Worm (Caenorhabditis elegans) whole organism, L4 larva: ENCODE results near the gene Y37D8A.16.
A peak's percentile ranks its signal among the peaks of the same experiment; 100 is the strongest.

Source experiments
- D1046.2 ChIP-seq: fragments of 200-800 bp; sonication (Bioruptor generic); IDR thresholded peaks from 2 replicates; pipeline ENCODE4 v1.3.6; 2022; ENCODE audit warnings: missing genetic modification characterization, missing compliant biosample characterization
- F37D6.2 ChIP-seq: sonication (generic microtip); optimal IDR thresholded peaks from 2 replicates; lab custom pipeline; 2016; ENCODE audit warnings: mild to moderate bottlenecking, missing genetic modification characterization, missing compliant biosample characterization
- F49E8.2 ChIP-seq: sonication (generic microtip); optimal IDR thresholded peaks from 2 replicates; lab custom pipeline; 2016; ENCODE audit warnings: missing compliant biosample characterization, mild to moderate bottlenecking, missing genetic modification characterization, borderline replicate concordance
- Y105C5A.15 ChIP-seq: fragments of 200-800 bp; sonication (Bioruptor generic); IDR thresholded peaks from 2 replicates; pipeline ENCODE4 v1.3.6; 2022; ENCODE audit warnings: missing genetic modification characterization, missing compliant biosample characterization
- Y48G9A.11 ChIP-seq: fragments of 200-800 bp; sonication (Bioruptor generic); IDR thresholded peaks from 2 replicates; pipeline ENCODE4 v1.3.6; 2022; ENCODE audit warnings: missing genetic modification reagents, missing genetic modification characterization, missing compliant biosample characterization
- Y5F2A.4 ChIP-seq: fragments of 200-800 bp; sonication (Bioruptor generic); optimal IDR thresholded peaks from 2 replicates; lab custom pipeline; 2018; ENCODE audit warnings: mild to moderate bottlenecking, missing genetic modification characterization, missing compliant biosample characterization
- Y75B8A.6 ChIP-seq: fragments of 200-800 bp; sonication (Bioruptor generic); IDR thresholded peaks from 2 replicates; pipeline ENCODE4 v1.3.6; 2022; ENCODE audit warnings: missing genetic modification reagents, missing genetic modification characterization, missing compliant biosample characterization
- ZK337.2 ChIP-seq: fragments of 200-800 bp; sonication (Bioruptor generic); IDR thresholded peaks from 2 replicates; pipeline ENCODE4 v1.3.6; 2022; ENCODE audit warnings: missing genetic modification reagents, missing genetic modification characterization, missing compliant biosample characterization
- aha-1 ChIP-seq: fragments of 150-350 bp; peaks from one replicate; lab custom pipeline; 2014; ENCODE audit warnings: missing biosample characterization, missing genetic modification characterization
- ama-1 ChIP-seq: fragments of 150-350 bp; optimal IDR thresholded peaks from 2 replicates; lab custom pipeline; 2014; ENCODE audit warnings: inconsistent platforms, mixed read lengths
- arid-1 ChIP-seq: fragments of 200-800 bp; sonication (Bioruptor generic); conservative IDR thresholded peaks from 2 replicates; pipeline ENCODE4 v1.3.6; 2022; ENCODE audit warnings: missing genetic modification reagents, missing genetic modification characterization, missing compliant biosample characterization
- attf-4 ChIP-seq: sonication (generic microtip); optimal IDR thresholded peaks from 3 replicates; lab custom pipeline; 2017; ENCODE audit warnings: missing biosample characterization, missing genetic modification characterization
- ceh-20 ChIP-seq: fragments of 200-800 bp; sonication (Bioruptor generic); IDR thresholded peaks from 2 replicates; pipeline ENCODE4 v1.3.6; 2022; ENCODE audit warnings: missing genetic modification reagents, missing genetic modification characterization, missing compliant biosample characterization
- ceh-32 ChIP-seq: sonication (generic microtip); optimal IDR thresholded peaks from 2 replicates; lab custom pipeline; 2016; ENCODE audit warnings: mild to moderate bottlenecking, missing genetic modification characterization, missing compliant biosample characterization; ENCODE audit not compliant: poor library complexity
- ceh-44 ChIP-seq: fragments of 200-800 bp; sonication (Bioruptor generic); IDR thresholded peaks from 2 replicates; pipeline ENCODE4 v1.3.6; 2022; ENCODE audit warnings: missing genetic modification reagents, missing genetic modification characterization, missing compliant biosample characterization
- ceh-62 ChIP-seq: sonication (generic microtip); optimal IDR thresholded peaks from 2 replicates; lab custom pipeline; 2017; ENCODE audit warnings: missing biosample characterization, missing genetic modification characterization
- ces-1 ChIP-seq: fragments of 150-350 bp; sonication (generic microtip); optimal IDR thresholded peaks from 4 replicates; lab custom pipeline; 2014; ENCODE audit warnings: missing biosample characterization, missing genetic modification reagents, missing genetic modification characterization
- cey-2 ChIP-seq: sonication (generic microtip); optimal IDR thresholded peaks from 3 replicates; lab custom pipeline; 2017; ENCODE audit warnings: missing genetic modification characterization, mild to moderate bottlenecking, missing compliant biosample characterization, antibody characterized with exemption, borderline replicate concordance; ENCODE audit not compliant: insufficient read depth
- ctbp-1 ChIP-seq: fragments of 200-800 bp; sonication (Bioruptor generic); IDR thresholded peaks from 2 replicates; pipeline ENCODE4 v1.3.6; 2022; ENCODE audit warnings: missing genetic modification reagents, missing genetic modification characterization, missing compliant biosample characterization
- daf-19 ChIP-seq: fragments of 200-800 bp; sonication (Bioruptor generic); conservative IDR thresholded peaks from 2 replicates; pipeline ENCODE4 v1.3.6; 2022; ENCODE audit warnings: missing genetic modification characterization, missing compliant biosample characterization
- dmd-6 ChIP-seq: fragments of 200-800 bp; sonication (Bioruptor generic); IDR thresholded peaks from 2 replicates; pipeline ENCODE4 v1.3.6; 2022; ENCODE audit warnings: missing genetic modification reagents, missing genetic modification characterization, missing compliant biosample characterization
- dpl-1 ChIP-seq: fragments of 150-350 bp; optimal IDR thresholded peaks from 2 replicates; lab custom pipeline; 2014; ENCODE audit warnings: missing biosample characterization, missing genetic modification reagents, missing genetic modification characterization
- dve-1 ChIP-seq: sonication (generic microtip); optimal IDR thresholded peaks from 2 replicates; lab custom pipeline; 2017; ENCODE audit warnings: antibody characterized with exemption, mild to moderate bottlenecking, missing genetic modification characterization, missing compliant biosample characterization; ENCODE audit not compliant: insufficient read depth
- fkh-10 ChIP-seq: fragments of 150-350 bp; optimal IDR thresholded peaks from 2 replicates; lab custom pipeline; 2014; ENCODE audit warnings: missing biosample characterization, missing genetic modification reagents, missing genetic modification characterization
- gei-8 ChIP-seq: fragments of 200-800 bp; sonication (Bioruptor generic); optimal IDR thresholded peaks from 2 replicates; lab custom pipeline; 2018; ENCODE audit warnings: mild to moderate bottlenecking, missing genetic modification characterization, missing compliant biosample characterization
- hlh-30 ChIP-seq: sonication (generic microtip); optimal IDR thresholded peaks from 2 replicates; lab custom pipeline; 2017; ENCODE audit warnings: antibody characterized with exemption, mild to moderate bottlenecking, missing genetic modification characterization, missing compliant biosample characterization; ENCODE audit not compliant: insufficient read depth
- jun-1 ChIP-seq: fragments of 150-350 bp; optimal IDR thresholded peaks from 2 replicates; lab custom pipeline; 2014; ENCODE audit warnings: missing biosample characterization, missing genetic modification reagents, missing genetic modification characterization
- lin-29 ChIP-seq: fragments of 200-800 bp; sonication (Bioruptor generic); IDR thresholded peaks from 2 replicates; pipeline ENCODE4 v1.3.6; 2022; ENCODE audit warnings: missing genetic modification reagents, missing genetic modification characterization, missing compliant biosample characterization
- lin-39 ChIP-seq: fragments of 150-350 bp; optimal IDR thresholded peaks from 2 replicates; lab custom pipeline; 2014; ENCODE audit warnings: missing biosample characterization, missing genetic modification reagents, missing genetic modification characterization
- lir-3 ChIP-seq: sonication (generic microtip); optimal IDR thresholded peaks from 2 replicates; lab custom pipeline; 2016; ENCODE audit warnings: mild to moderate bottlenecking, missing genetic modification characterization, missing compliant biosample characterization
- nhr-10 ChIP-seq: fragments of 150-350 bp; optimal IDR thresholded peaks from 2 replicates; lab custom pipeline; 2014; ENCODE audit warnings: missing biosample characterization, missing genetic modification characterization
- nhr-102 ChIP-seq: sonication (generic microtip); optimal IDR thresholded peaks from 2 replicates; lab custom pipeline; 2016; ENCODE audit warnings: mild to moderate bottlenecking, missing genetic modification characterization, moderate library complexity, missing compliant biosample characterization
- nhr-237 ChIP-seq: sonication (generic microtip); optimal IDR thresholded peaks from 2 replicates; lab custom pipeline; 2017; ENCODE audit warnings: missing biosample characterization, missing genetic modification characterization
- nhr-41 ChIP-seq: fragments of 200-800 bp; sonication (Bioruptor generic); IDR thresholded peaks from 2 replicates; pipeline ENCODE4 v1.3.6; 2022; ENCODE audit warnings: missing genetic modification reagents, missing genetic modification characterization, missing compliant biosample characterization
- nhr-42 ChIP-seq: fragments of 200-800 bp; sonication (Bioruptor generic); IDR thresholded peaks from 2 replicates; pipeline ENCODE4 v1.3.6; 2022; ENCODE audit warnings: missing genetic modification characterization, missing compliant biosample characterization
- nhr-48 ChIP-seq: sonication (generic microtip); optimal IDR thresholded peaks from 2 replicates; lab custom pipeline; 2016; ENCODE audit warnings: mild to moderate bottlenecking, missing genetic modification characterization, missing compliant biosample characterization
- nhr-76 ChIP-seq: fragments of 150-350 bp; optimal IDR thresholded peaks from 2 replicates; lab custom pipeline; 2014; ENCODE audit warnings: missing biosample characterization, missing genetic modification characterization
- pha-4 ChIP-seq, 2 experiments: fragments of 150-350 bp in 1 of 2; fragments of 200-800 bp in 1 of 2; sonication (Bioruptor generic) in 1 of 2; IDR thresholded peaks in 1 of 2; optimal IDR thresholded peaks in 1 of 2; 2 replicates each; pipeline versions ENCODE4 v1.3.6 to Lab custom; 2014 to 2022; ENCODE audit warnings: missing genetic modification characterization in 2 of 2, missing genetic modification reagents in 2 of 2, missing biosample characterization in 1 of 2, missing compliant biosample characterization in 1 of 2
- php-3 ChIP-seq: fragments of 200-800 bp; sonication (Bioruptor generic); IDR thresholded peaks from 2 replicates; pipeline ENCODE4 v1.3.6; 2022; ENCODE audit warnings: missing genetic modification reagents, missing genetic modification characterization, missing compliant biosample characterization
- pqm-1 ChIP-seq: sonication (generic microtip); optimal IDR thresholded peaks from 2 replicates; lab custom pipeline; 2017; ENCODE audit warnings: missing biosample characterization, missing genetic modification characterization
- rbr-2 ChIP-seq: sonication (generic microtip); optimal IDR thresholded peaks from 2 replicates; lab custom pipeline; 2016; ENCODE audit warnings: missing genotype, missing genetic modification characterization, missing compliant biosample characterization
- set-16 ChIP-seq: fragments of 200-800 bp; sonication (Bioruptor generic); IDR thresholded peaks from 2 replicates; pipeline ENCODE4 v1.3.6; 2022; ENCODE audit warnings: missing genetic modification reagents, missing genetic modification characterization, missing compliant biosample characterization
- snpc-4 ChIP-seq: fragments of 150-350 bp; optimal IDR thresholded peaks from 2 replicates; lab custom pipeline; 2014; ENCODE audit warnings: missing biosample characterization, missing genetic modification characterization
- tra-1 ChIP-seq: fragments of 200-800 bp; sonication (Bioruptor generic); IDR thresholded peaks from 2 replicates; pipeline ENCODE4 v1.3.6; 2022; ENCODE audit warnings: missing genetic modification reagents, missing genetic modification characterization, missing compliant biosample characterization
- unc-62 ChIP-seq, 3 experiments: fragments of 150-350 bp in 1 of 3; sonication (generic microtip); optimal IDR thresholded peaks in 2 of 3; peaks in 1 of 3; 1 replicate in 1 of 3; 2 replicates in 2 of 3; lab custom pipeline; 2014 to 2017; ENCODE audit warnings: missing biosample characterization in 3 of 3, missing genetic modification characterization in 3 of 3, missing genetic modification reagents in 3 of 3, missing genotype in 1 of 3
- vab-7 ChIP-seq: fragments of 200-800 bp; sonication (Bioruptor generic); IDR thresholded peaks from 2 replicates; pipeline ENCODE4 v1.3.6; 2022; ENCODE audit warnings: missing genetic modification reagents, missing genetic modification characterization, missing compliant biosample characterization
- zip-11 ChIP-seq: fragments of 200-800 bp; sonication (Bioruptor generic); IDR thresholded peaks from 2 replicates; pipeline ENCODE4 v1.3.6; 2022; ENCODE audit warnings: missing genetic modification characterization, missing compliant biosample characterization
- ztf-7 ChIP-seq: fragments of 150-350 bp; optimal IDR thresholded peaks from 2 replicates; lab custom pipeline; 2014; ENCODE audit warnings: missing biosample characterization, missing genetic modification characterization

Y37D8A.16 gene

ce11 chrIII:12942307-12942706, 23.8 kb upstream of the Y37D8A.16 start, which contains the start of gene unc-25 (continued):
- TF ChIP-seq jun-1 (tag; lab: Kevin White, UChicago) (no peak), set-16 (GFP tag; lab: Robert Waterston, UW) (peak; percentile 39; the same call in 1 of the 2 replicates), daf-19 (GFP tag; lab: Robert Waterston, UW) (no peak), Y48G9A.11 (GFP tag; lab: Robert Waterston, UW) (no peak), nhr-10 (tag; lab: Kevin White, UChicago) (no peak), ceh-62 (tag; lab: Kevin White, UChicago) (no peak), F49E8.2 (tag; lab: Kevin White, UChicago) (no peak), F37D6.2 (tag; lab: Kevin White, UChicago) (no peak), attf-4 (tag; lab: Kevin White, UChicago) (no peak), ZK337.2 (GFP tag; lab: Robert Waterston, UW) (no peak), rbr-2 (peak; percentile 32), Y5F2A.4 (GFP tag; lab: Kevin White, UChicago) (no peak), pha-4 (GFP tag; IDR thresholded peaks at IDR 0.05; lab: Robert Waterston, UW) (peak; percentile 49; the same call in 1 of the 2 replicates), pha-4 (tag; optimal IDR thresholded peaks at IDR 0.05; lab: Kevin White, UChicago) (no peak), ctbp-1 (no peak), ceh-44 (no peak), fkh-10 (GFP tag; lab: Kevin White, UChicago) (peak; percentile 42), nhr-41 (GFP tag; lab: Robert Waterston, UW) (no peak), lin-39 (no peak), nhr-102 (tag; lab: Kevin White, UChicago) (no peak), ces-1 (GFP tag; lab: Kevin White, UChicago) (no peak), lir-3 (tag; lab: Kevin White, UChicago) (no peak), ztf-7 (no peak), tra-1 (GFP tag; lab: Robert Waterston, UW) (no peak), pqm-1 (tag; lab: Kevin White, UChicago) (no peak), ceh-20 (GFP tag; lab: Robert Waterston, UW) (peak; percentile 39; the same call in 1 of the 2 replicates), snpc-4 (tag; lab: Kevin White, UChicago) (no peak), zip-11 (GFP tag; lab: Robert Waterston, UW) (no peak), arid-1 (GFP tag; lab: Robert Waterston, UW) (no peak), nhr-42 (GFP tag; lab: Robert Waterston, UW) (no peak), gei-8 (peak; percentile 6), ceh-32 (tag; lab: Kevin White, UChicago) (no peak), unc-62 (GFP tag; optimal IDR thresholded peaks at IDR 0.05 in 1 of 2; lab: Kevin White, UChicago) (no peak), unc-62 (tag; optimal IDR thresholded peaks at IDR 0.05; lab: Kevin White, UChicago) (no peak), lin-29 (GFP tag; lab: Robert Waterston, UW) (no peak), vab-7 (no peak), dpl-1 (no peak), hlh-30 (tag; lab: Kevin White, UChicago) (no peak), Y75B8A.6 (no peak), Y105C5A.15 (GFP tag; lab: Robert Waterston, UW) (no peak), dmd-6 (GFP tag; lab: Robert Waterston, UW) (no peak), ama-1 (lab: Kevin White, UChicago) (no peak), php-3 (GFP tag; lab: Robert Waterston, UW) (no peak), D1046.2 (GFP tag; lab: Robert Waterston, UW) (no peak), nhr-237 (no peak), nhr-48 (tag; lab: Kevin White, UChicago) (no peak), nhr-76 (tag; lab: Kevin White, UChicago) (no peak), cey-2 (no peak), aha-1 (peak; percentile 79), dve-1 (peak; percentile 7)
